Worm (Caenorhabditis elegans) whole organism, L4 larva: ENCODE data around the gene zig-2.

Experiments used
- ceh-20 ChIP-seq: fragments of 200-800 bp; sonication (Bioruptor generic); IDR thresholded peaks from 2 replicates; pipeline ENCODE4 v1.3.6; 2022; ENCODE audit warnings: missing genetic modification reagents, missing genetic modification characterization, missing compliant biosample characterization
- fos-1 ChIP-seq: fragments of 150-350 bp; optimal IDR thresholded peaks from 2 replicates; lab custom pipeline; 2014; ENCODE audit warnings: missing biosample characterization, missing genetic modification characterization
- hif-1 ChIP-seq, 2 experiments: sonication (generic microtip); optimal IDR thresholded peaks; 2 replicates each; lab custom pipeline; 2016 to 2017; ENCODE audit warnings: missing compliant biosample characterization in 2 of 2, missing genetic modification characterization in 2 of 2, missing genetic modification reagents in 2 of 2, missing genotype in 2 of 2, mild to moderate bottlenecking in 1 of 2
- snpc-4 ChIP-seq: fragments of 150-350 bp; optimal IDR thresholded peaks from 2 replicates; lab custom pipeline; 2014; ENCODE audit warnings: missing biosample characterization, missing genetic modification characterization

DNA sequence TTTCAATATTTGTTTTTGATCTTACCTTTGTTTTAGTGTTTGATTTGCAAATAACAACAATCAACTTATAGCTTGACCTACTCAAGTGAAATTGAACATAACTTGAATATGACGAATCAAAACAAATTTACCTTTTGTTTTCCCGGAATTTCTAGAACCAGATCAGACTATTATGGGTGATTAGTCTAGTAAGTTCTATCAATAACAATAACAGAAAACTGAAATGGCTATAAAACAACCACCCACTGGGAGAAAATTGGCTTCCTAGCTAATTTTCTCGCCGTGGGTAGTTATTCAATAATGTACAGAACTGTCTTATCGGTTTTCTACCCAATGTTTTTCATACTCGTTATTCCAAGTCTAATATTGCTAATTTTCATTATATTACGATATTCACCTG, 12.6 kb downstream of the zig-2 start, which contains the start of gene srd-45:
- TF ChIP-seq snpc-4 (tag; lab: Kevin White, UChicago) (no peak), fos-1 (tag; lab: Kevin White, UChicago) (no peak), ceh-20 (GFP tag; lab: Robert Waterston, UW) (no peak), hif-1 (tag; optimal IDR thresholded peaks at IDR 0.05; lab: Kevin White, UChicago) (no peak)
